Fruit fly (Drosophila melanogaster): ENCODE measurements around the gene hoe2.

- TF ChIP-seq CG13204 (GFP tag; optimal IDR thresholded peaks at IDR 0.05) (no peak), Ets98B (GFP tag; IDR thresholded peaks at IDR 0.05) (no peak), CG8159 (tag; optimal IDR thresholded peaks at IDR 0.05) (no peak), CG14655 (GFP tag; optimal IDR thresholded peaks at IDR 0.05) (no peak), CG8301 (tag; optimal IDR thresholded peaks at IDR 0.05) (no peak)
These were observed 38.1 kb downstream of the hoe2 start for dm6 chr2L:4898165-4898564.

All from whole organism, pupa.